Worm (Caenorhabditis elegans): ENCODE data around the gene C06H5.12.

The C06H5.12 gene

ce11 chrV:17910019-17910418 is 15.4 kb downstream of the C06H5.12 start, which contains the start of gene dcar-1:
dcar-1 (plus strand) TSS chrV:17910319.
- TF ChIP-seq sma-3 (GFP tag; optimal IDR thresholded peaks at IDR 0.05) (no peak), ztf-4 (tag; optimal IDR thresholded peaks at IDR 0.05) (no peak)

ce11 chrV:17918726-17919125 is 24.1 kb downstream of the C06H5.12 start, which contains the start of gene C06H5.8:
C06H5.8 (plus strand) TSS chrV:17919026.
- no peak for TF ChIP-seq ceh-16 (tag; optimal IDR thresholded peaks at IDR 0.05)
- no peak for TF ChIP-seq R02D3.7 (tag; optimal IDR thresholded peaks at IDR 0.05)
- TF ChIP-seq nhr-10 (tag; optimal IDR thresholded peaks at IDR 0.05): no peak
- TF ChIP-seq snpc-4 (tag; optimal IDR thresholded peaks at IDR 0.05): no peak
- no peak for TF ChIP-seq nhr-77 (tag; optimal IDR thresholded peaks at IDR 0.05)
- no peak for TF ChIP-seq sem-4 (tag; optimal IDR thresholded peaks at IDR 0.05)
- no peak for TF ChIP-seq nhr-23 (tag; optimal IDR thresholded peaks at IDR 0.05)
- TF ChIP-seq aly-2 (tag; optimal IDR thresholded peaks at IDR 0.05): no peak
- TF ChIP-seq nhr-129 (tag; optimal IDR thresholded peaks at IDR 0.05): no peak
- TF ChIP-seq unc-62 (GFP tag; optimal IDR thresholded peaks at IDR 0.05): no peak

DNA sequence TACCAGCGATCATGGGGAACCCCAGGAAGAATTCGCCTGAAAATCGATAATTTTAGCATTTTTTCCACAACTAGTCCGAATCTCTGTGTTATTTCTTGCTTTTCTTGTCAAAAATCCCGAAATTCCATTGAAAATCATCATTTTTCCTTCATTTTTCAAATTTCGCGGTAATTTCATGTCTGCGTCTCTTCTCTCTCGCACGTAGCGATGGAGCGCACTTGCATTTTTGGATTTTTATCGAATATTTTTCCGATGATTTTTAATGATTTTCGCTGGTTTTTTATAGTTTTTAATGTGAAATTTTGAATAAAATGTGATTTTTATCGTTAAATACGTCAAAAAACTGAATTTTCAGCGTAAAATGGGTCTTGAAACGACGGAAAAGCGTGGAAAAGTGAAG is 26.8 kb downstream of the C06H5.12 start, which contains the start of gene E01B7.2:
Gene E01B7.2, plus strand, starts transcription at position 350 of the 400 bp plus-strand sequence.
- TF ChIP-seq aly-2 (tag; optimal IDR thresholded peaks at IDR 0.05) (no peak), ztf-1 (GFP tag; conservative IDR thresholded peaks at IDR 0.05) (no peak), lsy-2 (tag; optimal IDR thresholded peaks at IDR 0.05) (peak; percentile 80 to 90), nhr-10 (tag; optimal IDR thresholded peaks at IDR 0.05) (no peak), crh-2 (tag; optimal IDR thresholded peaks at IDR 0.05) (peak; percentile 86), ZK546.5 (tag; optimal IDR thresholded peaks at IDR 0.05) (no peak), nhr-77 (tag; optimal IDR thresholded peaks at IDR 0.05) (no peak), nhr-6 (tag; optimal IDR thresholded peaks at IDR 0.05) (peak; percentile 72), nhr-25 (tag; optimal IDR thresholded peaks at IDR 0.05) (peak; percentile 67), sma-3 (GFP tag; optimal IDR thresholded peaks at IDR 0.05) (peak; percentile 77), dmd-4 (tag; optimal IDR thresholded peaks at IDR 0.05) (no peak), mbf-1 (tag; optimal IDR thresholded peaks at IDR 0.05) (no peak), F13H6.1 (tag; optimal IDR thresholded peaks at IDR 0.05) (peak; percentile 65), elt-3 (tag; optimal IDR thresholded peaks at IDR 0.05) (no peak), ceh-16 (tag; optimal IDR thresholded peaks at IDR 0.05) (no peak), elt-1 (tag; optimal IDR thresholded peaks at IDR 0.05) (no peak), blmp-1 (tag; optimal IDR thresholded peaks at IDR 0.05; ENCODE audit: insufficient read depth) (peak; percentile 18), sem-4 (tag; optimal IDR thresholded peaks at IDR 0.05) (peak; percentile 64), ceh-82 (tag; optimal IDR thresholded peaks at IDR 0.05) (peak; percentile 13), ama-1 (optimal IDR thresholded peaks at IDR 0.05) (peak; percentile 67), snpc-4 (tag; optimal IDR thresholded peaks at IDR 0.05) (peak; percentile 79), lin-39 (tag; optimal IDR thresholded peaks at IDR 0.05) (no peak), egl-27 (tag; optimal IDR thresholded peaks at IDR 0.05) (peak; percentile 71), peb-1 (tag; optimal IDR thresholded peaks at IDR 0.05) (no peak), zag-1 (tag; optimal IDR thresholded peaks at IDR 0.05) (no peak), nhr-129 (tag; optimal IDR thresholded peaks at IDR 0.05) (peak; percentile 49), nhr-237 (tag; optimal IDR thresholded peaks at IDR 0.05) (no peak), R02D3.7 (tag; optimal IDR thresholded peaks at IDR 0.05) (peak; percentile 39), ztf-11 (tag; optimal IDR thresholded peaks at IDR 0.05) (no peak), nhr-23 (tag; optimal IDR thresholded peaks at IDR 0.05) (no peak), nhr-11 (tag; optimal IDR thresholded peaks at IDR 0.05) (no peak), C34F6.9 (tag; optimal IDR thresholded peaks at IDR 0.05) (peak; percentile 85), fos-1 (tag; optimal IDR thresholded peaks at IDR 0.05) (peak; percentile 12), unc-62 (GFP tag; optimal IDR thresholded peaks at IDR 0.05) (no peak), nhr-21 (tag; optimal IDR thresholded peaks at IDR 0.05) (peak; percentile 65), lin-11 (tag; optimal IDR thresholded peaks at IDR 0.05) (peak; percentile 17), unc-55 (GFP tag; optimal IDR thresholded peaks at IDR 0.05) (peak; percentile 89), lin-13 (GFP tag; optimal IDR thresholded peaks at IDR 0.05) (peak; percentile 83), skn-1 (tag; optimal IDR thresholded peaks at IDR 0.05) (peak; percentile 21), nhr-12 (tag; optimal IDR thresholded peaks at IDR 0.05) (no peak), sma-9 (GFP tag; optimal IDR thresholded peaks at IDR 0.05) (peak; percentile 76), sma-9 (tag; optimal IDR thresholded peaks at IDR 0.05) (no peak), unc-39 (tag; optimal IDR thresholded peaks at IDR 0.05) (no peak), ztf-4 (tag; optimal IDR thresholded peaks at IDR 0.05) (no peak), gmeb-1 (tag; optimal IDR thresholded peaks at IDR 0.05) (peak; percentile 99), mab-5 (tag; optimal IDR thresholded peaks at IDR 0.05) (peak; percentile 65), Y55F3AM.14 (GFP tag; optimal IDR thresholded peaks at IDR 0.05) (no peak), alr-1 (tag; optimal IDR thresholded peaks at IDR 0.05) (no peak), mdl-1 (tag; optimal IDR thresholded peaks at IDR 0.05) (no peak)
